Worm (Caenorhabditis elegans) whole organism, early embryonic: ENCODE data around the gene T21C12.8.

Source experiments
- B0310.2 ChIP-seq: sonication (generic microtip); optimal IDR thresholded peaks from 2 replicates; lab custom pipeline; 2016; ENCODE audit warnings: mild to moderate bottlenecking, missing genetic modification characterization, missing compliant biosample characterization
- F13C5.2 ChIP-seq: sonication (generic microtip); optimal IDR thresholded peaks from 2 replicates; lab custom pipeline; 2017; ENCODE audit warnings: mild to moderate bottlenecking, missing genetic modification characterization, inconsistent platforms, missing compliant biosample characterization
- aly-1 ChIP-seq: sonication (generic microtip); optimal IDR thresholded peaks from 2 replicates; lab custom pipeline; 2016; ENCODE audit warnings: missing genetic modification characterization, missing compliant biosample characterization
- ama-1 ChIP-seq: fragments of 150-350 bp; optimal IDR thresholded peaks from 2 replicates; lab custom pipeline; 2014
- ceh-13 ChIP-seq: fragments of 200-800 bp; sonication (Bioruptor generic); optimal IDR thresholded peaks from 2 replicates; lab custom pipeline; 2018; ENCODE audit warnings: mild to moderate bottlenecking, missing genetic modification characterization, missing compliant biosample characterization
- ceh-36 ChIP-seq: sonication (generic microtip); optimal IDR thresholded peaks from 2 replicates; lab custom pipeline; 2016; ENCODE audit warnings: missing genetic modification characterization, inconsistent platforms, missing compliant biosample characterization
- hmbx-1 ChIP-seq: sonication (generic microtip); optimal IDR thresholded peaks from 2 replicates; lab custom pipeline; 2016; ENCODE audit warnings: mild to moderate bottlenecking, missing genetic modification characterization, missing compliant biosample characterization
- hnd-1 ChIP-seq: sonication (generic microtip); optimal IDR thresholded peaks from 2 replicates; lab custom pipeline; 2016; ENCODE audit warnings: missing genetic modification characterization, missing compliant biosample characterization
- sea-1 ChIP-seq: fragments of 200-800 bp; sonication (Bioruptor generic); conservative IDR thresholded peaks from 2 replicates; pipeline ENCODE4 v1.3.6; 2022; ENCODE audit warnings: missing genetic modification characterization, missing compliant biosample characterization
- tbx-11 ChIP-seq: fragments of 200-800 bp; sonication (Bioruptor generic); IDR thresholded peaks from 2 replicates; pipeline ENCODE4 v1.3.6; 2022; ENCODE audit warnings: missing genetic modification characterization, missing compliant biosample characterization
- tbx-37 ChIP-seq: fragments of 200-800 bp; sonication (Bioruptor generic); conservative IDR thresholded peaks from 2 replicates; pipeline ENCODE4 v1.3.6; 2022; ENCODE audit warnings: missing genetic modification reagents, missing genetic modification characterization, missing compliant biosample characterization
- tra-4 ChIP-seq: sonication (generic microtip); optimal IDR thresholded peaks from 2 replicates; lab custom pipeline; 2017; ENCODE audit warnings: missing genetic modification characterization, missing compliant biosample characterization

ce11 chrIII:10515751-10516150, 37.1 kb downstream of the T21C12.8 start:
- TF ChIP-seq ama-1 (lab: Kevin White, UChicago), result no peak
- no peak for TF ChIP-seq aly-1 (tag; lab: Kevin White, UChicago)
- no peak for TF ChIP-seq ceh-13
- TF ChIP-seq F13C5.2 (tag; lab: Kevin White, UChicago), result no peak
- TF ChIP-seq tbx-37, result no peak
- no peak for TF ChIP-seq hmbx-1
- TF ChIP-seq sea-1 (GFP tag; lab: Robert Waterston, UW), result no peak
- TF ChIP-seq ceh-36 (tag; lab: Kevin White, UChicago), result no peak
- no peak for TF ChIP-seq B0310.2 (tag; lab: Kevin White, UChicago)
- TF ChIP-seq tbx-11 (GFP tag; lab: Robert Waterston, UW), result no peak
- no peak for TF ChIP-seq tra-4 (tag; lab: Kevin White, UChicago)
- no peak for TF ChIP-seq hnd-1
